Worm (Caenorhabditis elegans) whole organism, L4 larva: ENCODE measurements around the gene T22F7.4.

ENCODE experiments used
- F44E2.7 ChIP-seq: fragments of 200-800 bp; sonication (Bioruptor generic); IDR thresholded peaks from 2 replicates; pipeline ENCODE4 v2.1.2; 2022; ENCODE audit warnings: missing genetic modification characterization, missing compliant biosample characterization
- R02D3.7 ChIP-seq: fragments of 150-350 bp; sonication (generic microtip); optimal IDR thresholded peaks from 3 replicates; lab custom pipeline; 2014; ENCODE audit warnings: missing biosample characterization, missing genetic modification characterization
- Y5F2A.4 ChIP-seq: fragments of 200-800 bp; sonication (Bioruptor generic); optimal IDR thresholded peaks from 2 replicates; lab custom pipeline; 2018; ENCODE audit warnings: mild to moderate bottlenecking, missing genetic modification characterization, missing compliant biosample characterization
- ZK337.2 ChIP-seq: fragments of 200-800 bp; sonication (Bioruptor generic); IDR thresholded peaks from 2 replicates; pipeline ENCODE4 v1.3.6; 2022; ENCODE audit warnings: missing genetic modification reagents, missing genetic modification characterization, missing compliant biosample characterization
- ZK546.5 ChIP-seq, 2 experiments: sonication (generic microtip); optimal IDR thresholded peaks; 2 replicates each; lab custom pipeline; 2017; ENCODE audit warnings: missing biosample characterization in 2 of 2, missing genetic modification characterization in 2 of 2
- aha-1 ChIP-seq: fragments of 150-350 bp; peaks from one replicate; lab custom pipeline; 2014; ENCODE audit warnings: missing biosample characterization, missing genetic modification characterization
- ceh-28 ChIP-seq: fragments of 150-350 bp; optimal IDR thresholded peaks from 2 replicates; lab custom pipeline; 2014; ENCODE audit warnings: missing biosample characterization, missing genetic modification reagents, missing genetic modification characterization
- ceh-44 ChIP-seq: fragments of 200-800 bp; sonication (Bioruptor generic); IDR thresholded peaks from 2 replicates; pipeline ENCODE4 v1.3.6; 2022; ENCODE audit warnings: missing genetic modification reagents, missing genetic modification characterization, missing compliant biosample characterization
- ceh-62 ChIP-seq: sonication (generic microtip); optimal IDR thresholded peaks from 2 replicates; lab custom pipeline; 2017; ENCODE audit warnings: missing biosample characterization, missing genetic modification characterization
- daf-16 ChIP-seq, 3 experiments: sonication (generic microtip); optimal IDR thresholded peaks; 2 replicates each; lab custom pipeline; 2016 to 2017; ENCODE audit warnings: missing genetic modification characterization in 3 of 3, missing genetic modification reagents in 3 of 3, mild to moderate bottlenecking in 2 of 3, missing compliant biosample characterization in 2 of 3, missing biosample characterization in 1 of 3, moderate library complexity in 1 of 3
- daf-19 ChIP-seq: fragments of 200-800 bp; sonication (Bioruptor generic); conservative IDR thresholded peaks from 2 replicates; pipeline ENCODE4 v1.3.6; 2022; ENCODE audit warnings: missing genetic modification characterization, missing compliant biosample characterization
- dmd-6 ChIP-seq: fragments of 200-800 bp; sonication (Bioruptor generic); IDR thresholded peaks from 2 replicates; pipeline ENCODE4 v1.3.6; 2022; ENCODE audit warnings: missing genetic modification reagents, missing genetic modification characterization, missing compliant biosample characterization
- dmd-9 ChIP-seq: fragments of 200-800 bp; sonication (Bioruptor generic); IDR thresholded peaks from 2 replicates; pipeline ENCODE4 v1.3.6; 2022; ENCODE audit warnings: missing genetic modification reagents, missing genetic modification characterization, missing compliant biosample characterization
- dve-1 ChIP-seq: sonication (generic microtip); optimal IDR thresholded peaks from 2 replicates; lab custom pipeline; 2017; ENCODE audit warnings: antibody characterized with exemption, mild to moderate bottlenecking, missing genetic modification characterization, missing compliant biosample characterization; ENCODE audit not compliant: insufficient read depth
- fos-1 ChIP-seq: fragments of 150-350 bp; optimal IDR thresholded peaks from 2 replicates; lab custom pipeline; 2014; ENCODE audit warnings: missing biosample characterization, missing genetic modification characterization
- jun-1 ChIP-seq: fragments of 150-350 bp; optimal IDR thresholded peaks from 2 replicates; lab custom pipeline; 2014; ENCODE audit warnings: missing biosample characterization, missing genetic modification reagents, missing genetic modification characterization
- lsy-2 ChIP-seq, 2 experiments: fragments of 150-350 bp in 1 of 2; sonication (generic microtip) in 1 of 2; optimal IDR thresholded peaks; 2 replicates each; lab custom pipeline; 2014 to 2017; ENCODE audit warnings: missing biosample characterization in 2 of 2, missing genetic modification characterization in 2 of 2
- madf-9 ChIP-seq: fragments of 200-800 bp; sonication (Bioruptor generic); conservative IDR thresholded peaks from 2 replicates; pipeline ENCODE4 v1.3.6; 2022; ENCODE audit warnings: missing genetic modification reagents, missing genetic modification characterization, missing compliant biosample characterization
- mes-2 ChIP-seq: sonication (generic microtip); optimal IDR thresholded peaks from 2 replicates; lab custom pipeline; 2016; ENCODE audit warnings: missing genotype, mild to moderate bottlenecking, missing genetic modification characterization, missing compliant biosample characterization; ENCODE audit not compliant: poor library complexity, severe bottlenecking
- mxl-2 ChIP-seq: fragments of 200-800 bp; sonication (Bioruptor generic); conservative IDR thresholded peaks from 2 replicates; pipeline ENCODE4 v1.3.6; 2022; ENCODE audit warnings: missing genetic modification reagents, missing genetic modification characterization, missing compliant biosample characterization
- mxl-3 ChIP-seq: fragments of 200-800 bp; sonication (Bioruptor generic); optimal IDR thresholded peaks from 2 replicates; lab custom pipeline; 2018; ENCODE audit warnings: mild to moderate bottlenecking, missing genetic modification characterization, missing compliant biosample characterization
- nhr-11 ChIP-seq: fragments of 150-350 bp; optimal IDR thresholded peaks from 2 replicates; lab custom pipeline; 2014; ENCODE audit warnings: missing biosample characterization, missing genetic modification characterization
- nhr-111 ChIP-seq: fragments of 200-800 bp; sonication (Bioruptor generic); optimal IDR thresholded peaks from 2 replicates; lab custom pipeline; 2018; ENCODE audit warnings: mild to moderate bottlenecking, missing genetic modification characterization, missing compliant biosample characterization
- nhr-28 ChIP-seq: fragments of 150-350 bp; optimal IDR thresholded peaks from 2 replicates; lab custom pipeline; 2014; ENCODE audit warnings: missing biosample characterization, missing genetic modification characterization
- nhr-41 ChIP-seq: fragments of 200-800 bp; sonication (Bioruptor generic); IDR thresholded peaks from 2 replicates; pipeline ENCODE4 v1.3.6; 2022; ENCODE audit warnings: missing genetic modification reagents, missing genetic modification characterization, missing compliant biosample characterization
- nhr-42 ChIP-seq: fragments of 200-800 bp; sonication (Bioruptor generic); IDR thresholded peaks from 2 replicates; pipeline ENCODE4 v1.3.6; 2022; ENCODE audit warnings: missing genetic modification characterization, missing compliant biosample characterization
- nhr-48 ChIP-seq: sonication (generic microtip); optimal IDR thresholded peaks from 2 replicates; lab custom pipeline; 2016; ENCODE audit warnings: mild to moderate bottlenecking, missing genetic modification characterization, missing compliant biosample characterization
- nhr-6 ChIP-seq: fragments of 150-350 bp; optimal IDR thresholded peaks from 2 replicates; lab custom pipeline; 2014; ENCODE audit warnings: missing biosample characterization, missing genetic modification characterization
- nhr-76 ChIP-seq: fragments of 150-350 bp; optimal IDR thresholded peaks from 2 replicates; lab custom pipeline; 2014; ENCODE audit warnings: missing biosample characterization, missing genetic modification characterization
- nhr-77 ChIP-seq: fragments of 150-350 bp; optimal IDR thresholded peaks from 2 replicates; lab custom pipeline; 2014; ENCODE audit warnings: missing biosample characterization, missing genetic modification characterization
- php-3 ChIP-seq: fragments of 200-800 bp; sonication (Bioruptor generic); IDR thresholded peaks from 2 replicates; pipeline ENCODE4 v1.3.6; 2022; ENCODE audit warnings: missing genetic modification reagents, missing genetic modification characterization, missing compliant biosample characterization
- pqm-1 ChIP-seq: sonication (generic microtip); optimal IDR thresholded peaks from 2 replicates; lab custom pipeline; 2017; ENCODE audit warnings: missing biosample characterization, missing genetic modification characterization
- saeg-2 ChIP-seq: fragments of 200-800 bp; sonication (Bioruptor generic); IDR thresholded peaks from 2 replicates; pipeline ENCODE4 v1.3.6; 2022; ENCODE audit warnings: missing genetic modification reagents, missing genetic modification characterization, missing compliant biosample characterization
- sdz-12 ChIP-seq: fragments of 200-800 bp; sonication (Bioruptor generic); optimal IDR thresholded peaks from 2 replicates; lab custom pipeline; 2018; ENCODE audit warnings: mild to moderate bottlenecking, missing genetic modification characterization, missing compliant biosample characterization
- set-16 ChIP-seq: fragments of 200-800 bp; sonication (Bioruptor generic); IDR thresholded peaks from 2 replicates; pipeline ENCODE4 v1.3.6; 2022; ENCODE audit warnings: missing genetic modification reagents, missing genetic modification characterization, missing compliant biosample characterization
- snpc-4 ChIP-seq: fragments of 150-350 bp; optimal IDR thresholded peaks from 2 replicates; lab custom pipeline; 2014; ENCODE audit warnings: missing biosample characterization, missing genetic modification characterization
- spr-1 ChIP-seq: sonication (generic microtip); optimal IDR thresholded peaks from 2 replicates; lab custom pipeline; 2016; ENCODE audit warnings: mild to moderate bottlenecking, missing genetic modification characterization, missing compliant biosample characterization
- unc-39 ChIP-seq: sonication (generic microtip); optimal IDR thresholded peaks from 2 replicates; lab custom pipeline; 2017; ENCODE audit warnings: missing biosample characterization, missing genetic modification characterization
- unc-62 ChIP-seq, 3 experiments: fragments of 150-350 bp in 1 of 3; sonication (generic microtip); optimal IDR thresholded peaks in 2 of 3; peaks in 1 of 3; 1 replicate in 1 of 3; 2 replicates in 2 of 3; lab custom pipeline; 2014 to 2017; ENCODE audit warnings: missing biosample characterization in 3 of 3, missing genetic modification characterization in 3 of 3, missing genetic modification reagents in 3 of 3, missing genotype in 1 of 3
- vab-7 ChIP-seq: fragments of 200-800 bp; sonication (Bioruptor generic); IDR thresholded peaks from 2 replicates; pipeline ENCODE4 v1.3.6; 2022; ENCODE audit warnings: missing genetic modification reagents, missing genetic modification characterization, missing compliant biosample characterization
- zag-1 ChIP-seq: fragments of 150-350 bp; optimal IDR thresholded peaks from 2 replicates; lab custom pipeline; 2014; ENCODE audit warnings: missing biosample characterization, missing genetic modification characterization
- ztf-11 ChIP-seq: fragments of 150-350 bp; optimal IDR thresholded peaks from 2 replicates; lab custom pipeline; 2014; ENCODE audit warnings: missing biosample characterization, missing genetic modification characterization
- ztf-7 ChIP-seq: fragments of 150-350 bp; optimal IDR thresholded peaks from 2 replicates; lab custom pipeline; 2014; ENCODE audit warnings: missing biosample characterization, missing genetic modification characterization

Gene T22F7.4

ce11 chrIII:535266-536107 is 8.8 kb upstream of the T22F7.4 start (continued):
- TF ChIP-seq ztf-7 (tag; lab: Kevin White, UChicago) (peak; percentile 16), sdz-12 (no peak), jun-1 (tag; lab: Kevin White, UChicago) (no peak), pqm-1 (tag; lab: Kevin White, UChicago) (peak; percentile 41), nhr-48 (tag; lab: Kevin White, UChicago) (peak; percentile 61), ztf-11 (no peak), php-3 (GFP tag; lab: Robert Waterston, UW) (peak; percentile 88), daf-19 (GFP tag; lab: Robert Waterston, UW) (no peak), unc-62 (GFP tag; optimal IDR thresholded peaks at IDR 0.05 in 1 of 2; lab: Kevin White, UChicago) (peak in 1 of 2 experiments; percentile 64), unc-62 (tag; optimal IDR thresholded peaks at IDR 0.05; lab: Kevin White, UChicago) (no peak), nhr-76 (tag; lab: Kevin White, UChicago) (no peak), F44E2.7 (GFP tag; lab: Robert Waterston, UW) (no peak), ZK546.5 (tag; optimal IDR thresholded peaks at IDR 0.05; lab: Kevin White, UChicago) (no peak), Y5F2A.4 (GFP tag; lab: Kevin White, UChicago) (no peak), nhr-6 (tag; lab: Kevin White, UChicago) (no peak)

ce11 chrIII:532152-532551 is 5.4 kb upstream of the T22F7.4 start:
- no peak for TF ChIP-seq nhr-41 (GFP tag; lab: Robert Waterston, UW)
- peak; percentile 54 for TF ChIP-seq aha-1 (tag; lab: Kevin White, UChicago)

- TF ChIP-seq ztf-11, result no peak
- no peak for TF ChIP-seq vab-7
- TF ChIP-seq mxl-2 (GFP tag; lab: Robert Waterston, UW), result no peak
- no peak for TF ChIP-seq aha-1 (tag; lab: Kevin White, UChicago)
- TF ChIP-seq saeg-2, result no peak
- no peak for TF ChIP-seq madf-9 (GFP tag; lab: Robert Waterston, UW)
- no peak for TF ChIP-seq ZK337.2
- no peak for TF ChIP-seq dmd-9 (GFP tag; lab: Robert Waterston, UW)
- TF ChIP-seq set-16 (GFP tag; lab: Robert Waterston, UW), result no peak
- TF ChIP-seq dmd-6 (GFP tag; lab: Robert Waterston, UW), result peak; percentile 25; the same call in 1 of the 2 replicates
- TF ChIP-seq ceh-28 (tag; lab: Kevin White, UChicago), result no peak
- no peak for TF ChIP-seq ceh-44 (GFP tag; lab: Robert Waterston, UW)
- TF ChIP-seq nhr-28 (tag; lab: Kevin White, UChicago), result peak; percentile 7
- TF ChIP-seq nhr-111 (GFP tag; lab: Kevin White, UChicago), result no peak
- no peak for TF ChIP-seq sdz-12
- TF ChIP-seq ceh-62, result no peak
- no peak for TF ChIP-seq unc-39 (tag; lab: Kevin White, UChicago)
- TF ChIP-seq snpc-4, result no peak
- no peak for TF ChIP-seq lsy-2 (tag; optimal IDR thresholded peaks at IDR 0.05; lab: Kevin White, UChicago)
- no peak for TF ChIP-seq dve-1 (tag; lab: Kevin White, UChicago)
- TF ChIP-seq unc-62 (GFP tag; optimal IDR thresholded peaks at IDR 0.05 in 1 of 2; lab: Kevin White, UChicago), result peak in 1 of 2 experiments; percentile 55
- no peak for TF ChIP-seq unc-62 (tag; optimal IDR thresholded peaks at IDR 0.05; lab: Kevin White, UChicago)
- TF ChIP-seq nhr-42 (GFP tag; lab: Robert Waterston, UW), result no peak
- no peak for TF ChIP-seq zag-1 (tag; lab: Kevin White, UChicago)
- no peak for TF ChIP-seq mxl-3 (GFP tag; lab: Kevin White, UChicago)
- no peak for TF ChIP-seq spr-1 (tag; lab: Kevin White, UChicago)
- TF ChIP-seq nhr-11 (tag; lab: Kevin White, UChicago), result no peak
- TF ChIP-seq mes-2 (tag; lab: Kevin White, UChicago), result no peak
- no peak for TF ChIP-seq R02D3.7 (tag; lab: Kevin White, UChicago)
- TF ChIP-seq F44E2.7 (GFP tag; lab: Robert Waterston, UW), result no peak
- TF ChIP-seq nhr-77 (tag; lab: Kevin White, UChicago), result no peak
- no peak for TF ChIP-seq ZK546.5 (tag; optimal IDR thresholded peaks at IDR 0.05; lab: Kevin White, UChicago)
- no peak for TF ChIP-seq daf-16 (GFP tag; optimal IDR thresholded peaks at IDR 0.05; lab: Kevin White, UChicago)
- peak; percentile 97 for TF ChIP-seq daf-16 (tag; optimal IDR thresholded peaks at IDR 0.05; lab: Kevin White, UChicago)
- no peak for TF ChIP-seq fos-1 (tag; lab: Kevin White, UChicago)
- TF ChIP-seq daf-19 (GFP tag; lab: Robert Waterston, UW), result no peak
Measured at ce11 chrIII:530899-531298, 4.2 kb upstream of the T22F7.4 start.
